Worm (Caenorhabditis elegans) whole organism, L3 larva: ENCODE data around the gene btb-6.

Experiments
- ceh-28 ChIP-seq: fragments of 150-350 bp; optimal IDR thresholded peaks from 2 replicates; lab custom pipeline; 2014; ENCODE audit warnings: missing biosample characterization, missing genetic modification reagents, missing genetic modification characterization
- ceh-82 ChIP-seq: fragments of 150-350 bp; optimal IDR thresholded peaks from 2 replicates; lab custom pipeline; 2014; ENCODE audit warnings: missing biosample characterization, missing genetic modification characterization
- ceh-9 ChIP-seq: sonication (generic microtip); optimal IDR thresholded peaks from 2 replicates; lab custom pipeline; 2018; ENCODE audit warnings: missing biosample characterization, missing genetic modification characterization
- daf-12 ChIP-seq: fragments of 150-350 bp; optimal IDR thresholded peaks from 2 replicates; lab custom pipeline; 2014; ENCODE audit warnings: missing biosample characterization, missing genetic modification reagents, missing genetic modification characterization
- egl-27 ChIP-seq: sonication (generic microtip); optimal IDR thresholded peaks from 4 replicates; lab custom pipeline; 2017; ENCODE audit warnings: missing biosample characterization, missing genetic modification reagents, missing genetic modification characterization
- elt-1 ChIP-seq: fragments of 150-350 bp; optimal IDR thresholded peaks from 2 replicates; lab custom pipeline; 2014; ENCODE audit warnings: missing biosample characterization, missing genetic modification characterization
- elt-3 ChIP-seq, 3 experiments: fragments of 150-350 bp in 1 of 3; sonication (generic microtip) in 2 of 3; optimal IDR thresholded peaks; 2 replicates in 2 of 3; 4 replicates in 1 of 3; lab custom pipeline; 2014 to 2017; ENCODE audit warnings: missing biosample characterization in 3 of 3, missing genetic modification characterization in 3 of 3
- eor-1 ChIP-seq, 2 experiments: fragments of 150-350 bp; optimal IDR thresholded peaks; 2 replicates each; lab custom pipeline; 2014 to 2018; ENCODE audit warnings: missing biosample characterization in 2 of 2, missing genetic modification characterization in 2 of 2
- fkh-2 ChIP-seq: fragments of 150-350 bp; optimal IDR thresholded peaks from 2 replicates; lab custom pipeline; 2014; ENCODE audit warnings: missing biosample characterization, missing genetic modification reagents, missing genetic modification characterization
- fos-1 ChIP-seq: fragments of 150-350 bp; optimal IDR thresholded peaks from 2 replicates; lab custom pipeline; 2014; ENCODE audit warnings: missing biosample characterization, missing genetic modification characterization
- jun-1 ChIP-seq: fragments of 150-350 bp; optimal IDR thresholded peaks from 2 replicates; lab custom pipeline; 2014; ENCODE audit warnings: missing biosample characterization, missing genetic modification reagents, missing genetic modification characterization
- lin-15B ChIP-seq: fragments of 150-350 bp; optimal IDR thresholded peaks from 2 replicates; lab custom pipeline; 2014; ENCODE audit warnings: missing biosample characterization, missing genetic modification characterization
- lin-39 ChIP-seq: fragments of 150-350 bp; optimal IDR thresholded peaks from 2 replicates; lab custom pipeline; 2018; ENCODE audit warnings: missing biosample characterization, missing genetic modification reagents, missing genetic modification characterization
- lsy-12 ChIP-seq: sonication (generic microtip); optimal IDR thresholded peaks from 2 replicates; lab custom pipeline; 2016; ENCODE audit warnings: mild to moderate bottlenecking, missing genetic modification characterization, missing compliant biosample characterization
- mdl-1 ChIP-seq: fragments of 150-350 bp; optimal IDR thresholded peaks from 2 replicates; lab custom pipeline; 2014; ENCODE audit warnings: missing biosample characterization, missing genetic modification characterization
- nfya-1 ChIP-seq: sonication (generic microtip); optimal IDR thresholded peaks from 2 replicates; lab custom pipeline; 2017; ENCODE audit warnings: missing genetic modification characterization, mild to moderate bottlenecking, missing compliant biosample characterization, antibody characterized with exemption, moderate library complexity; ENCODE audit not compliant: insufficient read depth
- nhr-11 ChIP-seq: fragments of 150-350 bp; optimal IDR thresholded peaks from 2 replicates; lab custom pipeline; 2014; ENCODE audit warnings: missing biosample characterization, missing genetic modification characterization
- nhr-12 ChIP-seq: fragments of 150-350 bp; optimal IDR thresholded peaks from 2 replicates; lab custom pipeline; 2014; ENCODE audit warnings: missing biosample characterization, missing genetic modification characterization
- nhr-23 ChIP-seq: fragments of 150-350 bp; optimal IDR thresholded peaks from 2 replicates; lab custom pipeline; 2014; ENCODE audit warnings: missing biosample characterization, missing genetic modification reagents, missing genetic modification characterization
- nhr-237 ChIP-seq: fragments of 150-350 bp; optimal IDR thresholded peaks from 2 replicates; lab custom pipeline; 2014; ENCODE audit warnings: missing biosample characterization, missing genetic modification characterization
- nhr-25 ChIP-seq: sonication (generic microtip); optimal IDR thresholded peaks from 2 replicates; lab custom pipeline; 2017; ENCODE audit warnings: missing biosample characterization, missing genetic modification characterization
- nhr-28 ChIP-seq: fragments of 150-350 bp; optimal IDR thresholded peaks from 2 replicates; lab custom pipeline; 2014; ENCODE audit warnings: missing biosample characterization, missing genetic modification characterization
- nhr-67 ChIP-seq: fragments of 150-350 bp; optimal IDR thresholded peaks from 2 replicates; lab custom pipeline; 2014; ENCODE audit warnings: missing biosample characterization, missing genetic modification characterization
- nhr-76 ChIP-seq: fragments of 150-350 bp; sonication (generic microtip); optimal IDR thresholded peaks from 5 replicates; lab custom pipeline; 2014; ENCODE audit warnings: missing biosample characterization, missing genetic modification characterization
- pha-4 ChIP-seq: fragments of 150-350 bp; optimal IDR thresholded peaks from 2 replicates; lab custom pipeline; 2014; ENCODE audit warnings: missing biosample characterization, missing genetic modification reagents, missing genetic modification characterization
- skn-1 ChIP-seq: fragments of 150-350 bp; optimal IDR thresholded peaks from 2 replicates; lab custom pipeline; 2014; ENCODE audit warnings: missing biosample characterization, missing genetic modification characterization
- snpc-4 ChIP-seq: fragments of 150-350 bp; optimal IDR thresholded peaks from 2 replicates; lab custom pipeline; 2014; ENCODE audit warnings: missing biosample characterization, missing genetic modification characterization
- unc-62 ChIP-seq: fragments of 150-350 bp; sonication (generic microtip); optimal IDR thresholded peaks from 4 replicates; lab custom pipeline; 2014; ENCODE audit warnings: missing biosample characterization, missing genetic modification reagents, missing genetic modification characterization
- zag-1 ChIP-seq: fragments of 150-350 bp; optimal IDR thresholded peaks from 2 replicates; lab custom pipeline; 2014; ENCODE audit warnings: missing biosample characterization, missing genetic modification characterization
- ztf-4 ChIP-seq: fragments of 150-350 bp; optimal IDR thresholded peaks from 2 replicates; lab custom pipeline; 2014; ENCODE audit warnings: missing biosample characterization, missing genetic modification characterization

Gene btb-6

ce11 chrII:1676088-1676487 is 39.0 kb upstream of the btb-6 start, which contains the start of gene fbxb-17:
Gene fbxb-17, plus strand, starts transcription at chrII:1676388.
- TF ChIP-seq unc-62 (GFP tag; lab: Kevin White, UChicago): no peak

ce11 chrII:1679081-1679480 is 36.0 kb upstream of the btb-6 start, which contains the start of gene irld-36:
Gene irld-36, plus strand, starts transcription at chrII:1679381.
- TF ChIP-seq ztf-4 (tag; lab: Kevin White, UChicago): no peak
- TF ChIP-seq nhr-25 (tag; lab: Kevin White, UChicago): no peak
- TF ChIP-seq nhr-237: no peak
- no peak for TF ChIP-seq nhr-67 (tag; lab: Kevin White, UChicago)
- TF ChIP-seq lin-15B: no peak
- no peak for TF ChIP-seq skn-1 (tag; lab: Kevin White, UChicago)
- no peak for TF ChIP-seq lin-39 (tag; lab: Kevin White, UChicago)
- TF ChIP-seq daf-12 (tag; lab: Kevin White, UChicago): no peak
- no peak for TF ChIP-seq lsy-12 (tag; lab: Kevin White, UChicago)

- TF ChIP-seq lsy-12 (tag; lab: Kevin White, UChicago): no peak
- no peak for TF ChIP-seq egl-27
- TF ChIP-seq fkh-2 (tag; lab: Kevin White, UChicago): no peak
- no peak for TF ChIP-seq nhr-28 (tag; lab: Kevin White, UChicago)
- TF ChIP-seq ceh-28 (tag; lab: Kevin White, UChicago): no peak
- no peak for TF ChIP-seq ceh-82 (tag; lab: Kevin White, UChicago)
- no peak for TF ChIP-seq elt-1 (tag; lab: Kevin White, UChicago)
- no peak for TF ChIP-seq nhr-76 (tag; lab: Kevin White, UChicago)
- TF ChIP-seq elt-3 (tag; optimal IDR thresholded peaks at IDR 0.05; lab: Kevin White, UChicago): no peak
- TF ChIP-seq pha-4: no peak
- no peak for TF ChIP-seq nhr-237
- no peak for TF ChIP-seq nhr-12 (tag; lab: Kevin White, UChicago)
- no peak for TF ChIP-seq fos-1 (tag; lab: Kevin White, UChicago)
- TF ChIP-seq nfya-1: no peak
Measured at ce11 chrII:1682218-1682617, 32.9 kb upstream of the btb-6 start, which contains the start of gene fbxb-26. Gene fbxb-26, plus strand, starts transcription at chrII:1682518.

DNA sequence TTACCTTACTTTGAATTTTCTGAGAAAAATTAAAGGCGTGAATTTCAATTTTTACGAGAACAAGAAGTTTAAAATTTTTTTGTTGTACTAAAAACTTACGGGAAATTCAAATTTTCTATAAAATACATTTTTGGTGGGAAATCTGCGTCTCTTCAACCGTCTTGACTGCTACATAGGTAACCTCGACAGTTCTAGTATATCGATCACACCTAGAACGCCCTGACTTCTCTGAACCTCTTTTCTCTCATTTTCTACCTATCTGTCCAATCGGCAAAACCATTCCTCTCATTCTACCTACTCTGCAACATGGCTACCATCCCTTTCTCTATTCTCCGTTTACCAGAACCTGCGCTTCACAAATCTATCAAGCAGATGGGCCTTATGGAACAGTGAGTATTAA is 31.4 kb upstream of the btb-6 start, which contains the start of gene fbxb-25:
Gene fbxb-25 (plus strand): TSS at position 301 of the 400 bp plus-strand sequence.
- no peak for TF ChIP-seq pha-4
- no peak for TF ChIP-seq fkh-2 (tag; lab: Kevin White, UChicago)
- TF ChIP-seq zag-1 (tag; lab: Kevin White, UChicago): no peak
- no peak for TF ChIP-seq ztf-4 (tag; lab: Kevin White, UChicago)
- TF ChIP-seq daf-12 (tag; lab: Kevin White, UChicago): no peak

ce11 chrII:1688813-1689212 is 26.3 kb upstream of the btb-6 start, which contains the start of the genes fbxb-18 and fbxb-19:
Gene fbxb-18, minus strand, starts transcription at chrII:1688913.
Gene fbxb-19, minus strand, starts transcription at chrII:1689181.
- no peak for TF ChIP-seq elt-1 (tag; lab: Kevin White, UChicago)
- TF ChIP-seq nhr-237: no peak
- no peak for TF ChIP-seq skn-1 (tag; lab: Kevin White, UChicago)
- TF ChIP-seq mdl-1: no peak
- no peak for TF ChIP-seq ceh-28 (tag; lab: Kevin White, UChicago)
- no peak for TF ChIP-seq daf-12 (tag; lab: Kevin White, UChicago)
- TF ChIP-seq ceh-9 (tag; lab: Kevin White, UChicago): no peak
- TF ChIP-seq snpc-4 (tag; lab: Kevin White, UChicago): no peak
- TF ChIP-seq eor-1 (tag; optimal IDR thresholded peaks at IDR 0.05; lab: Kevin White, UChicago): no peak
- TF ChIP-seq nhr-76 (tag; lab: Kevin White, UChicago): no peak
- TF ChIP-seq jun-1: no peak
- TF ChIP-seq nhr-23 (tag; lab: Kevin White, UChicago): no peak
- no peak for TF ChIP-seq fkh-2 (tag; lab: Kevin White, UChicago)
- no peak for TF ChIP-seq zag-1 (tag; lab: Kevin White, UChicago)
- TF ChIP-seq lin-15B: no peak
- TF ChIP-seq, all 47 proteins: peak for 0

- TF ChIP-seq skn-1 (tag; lab: Kevin White, UChicago) (no peak), nhr-11 (tag; lab: Kevin White, UChicago) (no peak)
Measured at ce11 chrII:1691011-1691410, 24.1 kb upstream of the btb-6 start, which contains the start of gene fbxc-22. Gene fbxc-22, minus strand, starts transcription at chrII:1691111.
